Worm (Caenorhabditis elegans) whole organism, L3 larva: ENCODE data around the gene twnk-1.

ENCODE experiments used
- R02D3.7 ChIP-seq: fragments of 150-350 bp; optimal IDR thresholded peaks from 2 replicates; lab custom pipeline; 2014; ENCODE audit warnings: missing biosample characterization, missing genetic modification characterization
- ZK546.5 ChIP-seq: sonication (generic microtip); optimal IDR thresholded peaks from 2 replicates; lab custom pipeline; 2017; ENCODE audit warnings: missing biosample characterization, missing genetic modification characterization
- aly-2 ChIP-seq: fragments of 150-350 bp; optimal IDR thresholded peaks from 2 replicates; lab custom pipeline; 2014; ENCODE audit warnings: missing biosample characterization, missing genetic modification characterization
- ceh-16 ChIP-seq: sonication (generic microtip); optimal IDR thresholded peaks from 2 replicates; lab custom pipeline; 2017; ENCODE audit warnings: missing biosample characterization, missing genetic modification characterization
- ceh-28 ChIP-seq: fragments of 150-350 bp; optimal IDR thresholded peaks from 2 replicates; lab custom pipeline; 2014; ENCODE audit warnings: missing biosample characterization, missing genetic modification reagents, missing genetic modification characterization
- ceh-82 ChIP-seq: fragments of 150-350 bp; optimal IDR thresholded peaks from 2 replicates; lab custom pipeline; 2014; ENCODE audit warnings: missing biosample characterization, missing genetic modification characterization
- ceh-9 ChIP-seq: sonication (generic microtip); optimal IDR thresholded peaks from 2 replicates; lab custom pipeline; 2018; ENCODE audit warnings: missing biosample characterization, missing genetic modification characterization
- daf-12 ChIP-seq: fragments of 150-350 bp; optimal IDR thresholded peaks from 2 replicates; lab custom pipeline; 2014; ENCODE audit warnings: missing biosample characterization, missing genetic modification reagents, missing genetic modification characterization
- egl-27 ChIP-seq: sonication (generic microtip); optimal IDR thresholded peaks from 4 replicates; lab custom pipeline; 2017; ENCODE audit warnings: missing biosample characterization, missing genetic modification reagents, missing genetic modification characterization
- egl-5 ChIP-seq: fragments of 150-350 bp; optimal IDR thresholded peaks from 2 replicates; lab custom pipeline; 2017; ENCODE audit warnings: missing biosample characterization, missing genetic modification reagents, missing genetic modification characterization, inconsistent platforms
- elt-1 ChIP-seq: fragments of 150-350 bp; optimal IDR thresholded peaks from 2 replicates; lab custom pipeline; 2014; ENCODE audit warnings: missing biosample characterization, missing genetic modification characterization
- elt-2 ChIP-seq: sonication (generic microtip); optimal IDR thresholded peaks from 2 replicates; lab custom pipeline; 2016; ENCODE audit warnings: missing genetic modification reagents, mild to moderate bottlenecking, missing genetic modification characterization, missing compliant biosample characterization
- elt-3 ChIP-seq, 3 experiments: fragments of 150-350 bp in 1 of 3; sonication (generic microtip) in 2 of 3; optimal IDR thresholded peaks; 2 replicates in 2 of 3; 4 replicates in 1 of 3; lab custom pipeline; 2014 to 2017; ENCODE audit warnings: missing biosample characterization in 3 of 3, missing genetic modification characterization in 3 of 3
- eor-1 ChIP-seq, 2 experiments: fragments of 150-350 bp; optimal IDR thresholded peaks; 2 replicates each; lab custom pipeline; 2014 to 2018; ENCODE audit warnings: missing biosample characterization in 2 of 2, missing genetic modification characterization in 2 of 2
- fkh-10 ChIP-seq: sonication (generic microtip); optimal IDR thresholded peaks from 2 replicates; lab custom pipeline; 2017; ENCODE audit warnings: missing biosample characterization, missing genetic modification reagents, missing genetic modification characterization
- fkh-2 ChIP-seq: fragments of 150-350 bp; optimal IDR thresholded peaks from 2 replicates; lab custom pipeline; 2014; ENCODE audit warnings: missing biosample characterization, missing genetic modification reagents, missing genetic modification characterization
- hmg-11 ChIP-seq: sonication (generic microtip); optimal IDR thresholded peaks from 2 replicates; lab custom pipeline; 2016; ENCODE audit warnings: missing genetic modification characterization, missing compliant biosample characterization
- jun-1 ChIP-seq: fragments of 150-350 bp; optimal IDR thresholded peaks from 2 replicates; lab custom pipeline; 2014; ENCODE audit warnings: missing biosample characterization, missing genetic modification reagents, missing genetic modification characterization
- lin-15B ChIP-seq: fragments of 150-350 bp; optimal IDR thresholded peaks from 2 replicates; lab custom pipeline; 2014; ENCODE audit warnings: missing biosample characterization, missing genetic modification characterization
- lin-39 ChIP-seq: fragments of 150-350 bp; optimal IDR thresholded peaks from 2 replicates; lab custom pipeline; 2018; ENCODE audit warnings: missing biosample characterization, missing genetic modification reagents, missing genetic modification characterization
- lsy-12 ChIP-seq: sonication (generic microtip); optimal IDR thresholded peaks from 2 replicates; lab custom pipeline; 2016; ENCODE audit warnings: mild to moderate bottlenecking, missing genetic modification characterization, missing compliant biosample characterization
- mdl-1 ChIP-seq: fragments of 150-350 bp; optimal IDR thresholded peaks from 2 replicates; lab custom pipeline; 2014; ENCODE audit warnings: missing biosample characterization, missing genetic modification characterization
- nhr-11 ChIP-seq: fragments of 150-350 bp; optimal IDR thresholded peaks from 2 replicates; lab custom pipeline; 2014; ENCODE audit warnings: missing biosample characterization, missing genetic modification characterization
- nhr-12 ChIP-seq: fragments of 150-350 bp; optimal IDR thresholded peaks from 2 replicates; lab custom pipeline; 2014; ENCODE audit warnings: missing biosample characterization, missing genetic modification characterization
- nhr-237 ChIP-seq: fragments of 150-350 bp; optimal IDR thresholded peaks from 2 replicates; lab custom pipeline; 2014; ENCODE audit warnings: missing biosample characterization, missing genetic modification characterization
- nhr-25 ChIP-seq: sonication (generic microtip); optimal IDR thresholded peaks from 2 replicates; lab custom pipeline; 2017; ENCODE audit warnings: missing biosample characterization, missing genetic modification characterization
- nhr-28 ChIP-seq: fragments of 150-350 bp; optimal IDR thresholded peaks from 2 replicates; lab custom pipeline; 2014; ENCODE audit warnings: missing biosample characterization, missing genetic modification characterization
- nhr-76 ChIP-seq: fragments of 150-350 bp; sonication (generic microtip); optimal IDR thresholded peaks from 5 replicates; lab custom pipeline; 2014; ENCODE audit warnings: missing biosample characterization, missing genetic modification characterization
- nhr-77 ChIP-seq: fragments of 150-350 bp; optimal IDR thresholded peaks from 2 replicates; lab custom pipeline; 2014; ENCODE audit warnings: missing biosample characterization, missing genetic modification characterization
- sea-2 ChIP-seq: fragments of 150-350 bp; sonication (generic microtip); optimal IDR thresholded peaks from 4 replicates; lab custom pipeline; 2014; ENCODE audit warnings: missing biosample characterization, missing genetic modification reagents, missing genetic modification characterization
- skn-1 ChIP-seq: fragments of 150-350 bp; optimal IDR thresholded peaks from 2 replicates; lab custom pipeline; 2014; ENCODE audit warnings: missing biosample characterization, missing genetic modification characterization
- tbx-2 ChIP-seq: sonication (generic microtip); optimal IDR thresholded peaks from 2 replicates; lab custom pipeline; 2016; ENCODE audit warnings: mild to moderate bottlenecking, missing genetic modification characterization, missing compliant biosample characterization
- unc-62 ChIP-seq: fragments of 150-350 bp; sonication (generic microtip); optimal IDR thresholded peaks from 4 replicates; lab custom pipeline; 2014; ENCODE audit warnings: missing biosample characterization, missing genetic modification reagents, missing genetic modification characterization

The twnk-1 gene

DNA sequence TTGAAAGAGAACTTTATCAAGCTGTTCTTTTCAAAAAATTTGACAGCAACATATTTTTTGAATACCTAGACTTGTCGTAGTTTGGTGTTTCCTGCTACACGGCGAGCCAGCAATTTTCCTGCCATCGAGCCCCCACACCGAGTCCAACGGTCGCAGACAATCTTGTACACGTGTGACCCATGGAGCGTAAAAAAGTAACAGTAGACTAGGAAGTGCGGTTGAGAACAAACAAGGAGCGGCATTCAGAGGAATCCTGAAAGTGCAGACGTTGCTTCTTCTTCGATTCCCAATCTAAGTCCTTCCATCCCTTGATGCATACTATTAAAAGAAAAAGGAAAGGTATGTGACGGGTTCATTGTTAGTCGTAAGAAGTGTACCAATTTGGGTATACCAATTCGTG, at the start of gene twnk-1:
Gene twnk-1, plus strand, starts transcription at position 301 of the 400 bp plus-strand sequence.
- TF ChIP-seq aly-2, result no peak
- no peak for TF ChIP-seq nhr-237
- TF ChIP-seq nhr-25 (tag; lab: Kevin White, UChicago), result no peak
- TF ChIP-seq ceh-16 (tag; lab: Kevin White, UChicago), result no peak
- no peak for TF ChIP-seq sea-2
- no peak for TF ChIP-seq jun-1 (tag; lab: Kevin White, UChicago)
- TF ChIP-seq egl-5 (tag; lab: Kevin White, UChicago), result no peak
- TF ChIP-seq nhr-28 (tag; lab: Kevin White, UChicago), result no peak
- TF ChIP-seq elt-3 (tag; optimal IDR thresholded peaks at IDR 0.05; lab: Kevin White, UChicago), result no peak
- no peak for TF ChIP-seq lsy-12 (tag; lab: Kevin White, UChicago)
- no peak for TF ChIP-seq lin-39 (tag; lab: Kevin White, UChicago)
- no peak for TF ChIP-seq skn-1 (tag; lab: Kevin White, UChicago)
- no peak for TF ChIP-seq ceh-82 (tag; lab: Kevin White, UChicago)
- no peak for TF ChIP-seq nhr-12 (tag; lab: Kevin White, UChicago)
- no peak for TF ChIP-seq hmg-11 (tag; lab: Kevin White, UChicago)

DNA sequence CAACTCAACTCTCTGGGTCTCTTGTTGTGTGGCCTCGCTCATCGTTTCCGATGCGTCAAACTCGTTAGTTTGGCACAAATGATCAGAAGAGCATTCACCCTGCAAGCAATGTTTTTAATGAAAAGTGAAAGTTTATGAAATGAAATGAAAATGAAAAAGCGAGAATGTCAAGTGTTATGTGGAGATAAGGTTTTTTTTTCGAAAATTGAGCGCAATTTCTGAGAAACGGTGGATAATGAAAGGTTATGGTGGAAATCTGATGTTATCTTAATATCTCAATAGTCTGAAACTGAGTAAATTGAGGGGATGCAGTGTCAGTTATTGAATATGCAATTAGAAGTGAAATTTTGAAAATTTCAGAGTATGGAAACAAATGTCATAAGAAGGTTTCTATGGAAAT, 47.8 kb upstream of the twnk-1 start, which contains the start of gene gnrr-4:
Gene gnrr-4, minus strand, starts transcription at position 101 of the 400 bp plus-strand sequence.
- TF ChIP-seq ceh-28 (tag; lab: Kevin White, UChicago) (no peak), eor-1 (tag; optimal IDR thresholded peaks at IDR 0.05; lab: Kevin White, UChicago) (no peak), nhr-11 (tag; lab: Kevin White, UChicago) (peak; percentile 26), lin-15B (no peak), lin-39 (tag; lab: Kevin White, UChicago) (no peak), ZK546.5 (tag; lab: Kevin White, UChicago) (no peak), nhr-237 (no peak), egl-27 (tag; lab: Kevin White, UChicago) (no peak)

ce11 chrX:5746665-5747064, 44.4 kb upstream of the twnk-1 start:
- no peak for TF ChIP-seq nhr-237
- peak; percentile 10 for TF ChIP-seq lin-39 (tag; lab: Kevin White, UChicago)

DNA sequence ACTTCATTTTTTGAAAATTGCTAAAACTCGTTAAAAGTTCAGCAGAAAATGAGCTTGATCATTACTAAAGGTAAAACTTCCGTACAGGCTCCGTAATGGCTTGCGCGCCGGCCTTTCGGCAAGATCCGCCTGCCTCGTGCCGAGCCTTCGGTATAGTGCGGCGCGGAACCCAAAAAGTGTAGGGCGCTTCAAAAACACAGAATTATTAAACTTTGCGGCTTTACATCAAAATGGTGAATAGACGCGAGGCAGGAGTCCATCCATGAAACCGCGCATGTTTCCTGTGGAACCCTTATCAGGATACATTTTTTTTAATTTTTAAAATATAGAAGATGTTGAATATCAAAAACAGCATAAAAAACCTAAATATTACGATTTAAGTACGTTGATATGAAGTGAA, 37.9 kb upstream of the twnk-1 start:
- TF ChIP-seq elt-2 (tag; lab: Kevin White, UChicago), result no peak
- no peak for TF ChIP-seq aly-2
- TF ChIP-seq, all 47 proteins: peak for 0

- TF ChIP-seq lin-39 (tag; lab: Kevin White, UChicago), result no peak
- TF ChIP-seq nhr-77 (tag; lab: Kevin White, UChicago), result no peak
- no peak for TF ChIP-seq fkh-10 (GFP tag; lab: Kevin White, UChicago)
- TF ChIP-seq nhr-11 (tag; lab: Kevin White, UChicago), result no peak
- TF ChIP-seq elt-2 (tag; lab: Kevin White, UChicago), result no peak
- TF ChIP-seq aly-2, result no peak
- TF ChIP-seq tbx-2 (tag; lab: Kevin White, UChicago), result no peak
- no peak for TF ChIP-seq R02D3.7 (tag; lab: Kevin White, UChicago)
- TF ChIP-seq eor-1 (tag; optimal IDR thresholded peaks at IDR 0.05; lab: Kevin White, UChicago), result no peak
- TF ChIP-seq ceh-9 (tag; lab: Kevin White, UChicago), result no peak
- no peak for TF ChIP-seq hmg-11 (tag; lab: Kevin White, UChicago)
- TF ChIP-seq nhr-76 (tag; lab: Kevin White, UChicago), result no peak
- no peak for TF ChIP-seq fkh-2 (tag; lab: Kevin White, UChicago)
- TF ChIP-seq mdl-1, result no peak
- TF ChIP-seq elt-1 (tag; lab: Kevin White, UChicago), result no peak
- TF ChIP-seq sea-2, result no peak
- TF ChIP-seq daf-12 (tag; lab: Kevin White, UChicago), result no peak
- no peak for TF ChIP-seq skn-1 (tag; lab: Kevin White, UChicago)
- no peak for TF ChIP-seq unc-62 (GFP tag; lab: Kevin White, UChicago)
- no peak for TF ChIP-seq nhr-25 (tag; lab: Kevin White, UChicago)
These were observed 27.7 kb upstream of the twnk-1 start, which contains the start of gene tag-294 for ce11 chrX:5763292-5763691. tag-294 (minus strand) TSS chrX:5763392.
